Fruit fly (Drosophila melanogaster) whole organism, embryonic: ENCODE measurements around the gene put.
A peak's percentile ranks its signal among the peaks of the same experiment; 100 is the strongest.

Source experiments
- B-H1 ChIP-seq: fragments of 200-800 bp; sonication (Bioruptor generic); IDR thresholded peaks from 3 replicates; pipeline ENCODE4 v1.3.6; 2022; ENCODE audit warnings: missing biosample characterization, missing genetic modification characterization
- BtbVII ChIP-seq: fragments of 200-800 bp; sonication (Bioruptor generic); optimal IDR thresholded peaks from 3 replicates; lab custom pipeline; 2017; ENCODE audit warnings: missing biosample characterization, mild to moderate bottlenecking, missing genetic modification characterization
- CG12155 ChIP-seq: fragments of 200-800 bp; sonication (Bioruptor generic); optimal IDR thresholded peaks from 3 replicates; lab custom pipeline; 2016; ENCODE audit warnings: missing biosample characterization, missing genetic modification characterization
- CG12236 ChIP-seq: fragments of 200-800 bp; sonication (Bioruptor generic); optimal IDR thresholded peaks from 2 replicates; lab custom pipeline; 2016; ENCODE audit warnings: missing biosample characterization, missing genetic modification characterization
- CG1233 ChIP-seq: fragments of 200-800 bp; sonication (Bioruptor generic); optimal IDR thresholded peaks from 4 replicates; lab custom pipeline; 2018; ENCODE audit warnings: missing biosample characterization, mild to moderate bottlenecking, missing genetic modification characterization
- CG12391 ChIP-seq: fragments of 200-800 bp; sonication (Bioruptor generic); optimal IDR thresholded peaks from 3 replicates; lab custom pipeline; 2018; ENCODE audit warnings: missing biosample characterization, mild to moderate bottlenecking, missing genetic modification characterization, moderate library complexity
- CG13296 ChIP-seq: fragments of 200-800 bp; sonication (Bioruptor generic); optimal IDR thresholded peaks from 3 replicates; lab custom pipeline; 2018; ENCODE audit warnings: missing biosample characterization, mild to moderate bottlenecking, missing genetic modification characterization
- CG14050 ChIP-seq: fragments of 200-800 bp; sonication (Bioruptor generic); IDR thresholded peaks from 3 replicates; pipeline ENCODE4 v1.3.6; 2022; ENCODE audit warnings: missing biosample characterization, missing genetic modification characterization
- CG15011 ChIP-seq: fragments of 200-800 bp; sonication (Bioruptor generic); optimal IDR thresholded peaks from 3 replicates; lab custom pipeline; 2018; ENCODE audit warnings: missing biosample characterization, mild to moderate bottlenecking, missing genetic modification characterization
- CG1529 ChIP-seq: fragments of 200-800 bp; sonication (Bioruptor generic); optimal IDR thresholded peaks from 3 replicates; lab custom pipeline; 2018; ENCODE audit warnings: missing biosample characterization, missing genetic modification characterization
- CG16779 ChIP-seq: fragments of 200-800 bp; sonication (Bioruptor generic); IDR thresholded peaks from 2 replicates; pipeline ENCODE4 v1.3.6; 2022; ENCODE audit warnings: missing biosample characterization, missing genetic modification characterization
- CG16813 ChIP-seq: fragments of 200-800 bp; sonication (Bioruptor generic); IDR thresholded peaks from 3 replicates; pipeline ENCODE4 v1.3.6; 2022; ENCODE audit warnings: missing biosample characterization, missing genetic modification characterization; ENCODE audit not compliant: partially characterized antibody
- CG2712 ChIP-seq: fragments of 200-800 bp; optimal IDR thresholded peaks from 3 replicates; lab custom pipeline; 2019; ENCODE audit warnings: missing biosample characterization, mild to moderate bottlenecking, missing genetic modification characterization, moderate library complexity
- CG30403 ChIP-seq: fragments of 200-800 bp; sonication (Bioruptor generic); optimal IDR thresholded peaks from 3 replicates; lab custom pipeline; 2016; ENCODE audit warnings: missing biosample characterization, missing genetic modification characterization
- CG30431 ChIP-seq: fragments of 200-800 bp; sonication (Bioruptor generic); optimal IDR thresholded peaks from 2 replicates; lab custom pipeline; 2017; ENCODE audit warnings: missing biosample characterization, missing genetic modification characterization
- CG32767 ChIP-seq: fragments of 200-800 bp; sonication (Bioruptor generic); IDR thresholded peaks from 2 replicates; pipeline ENCODE4 v1.3.6; 2022; ENCODE audit warnings: missing biosample characterization, missing genetic modification characterization
- CG3281 ChIP-seq: fragments of 200-800 bp; sonication (Bioruptor generic); optimal IDR thresholded peaks from 3 replicates; lab custom pipeline; 2017; ENCODE audit warnings: missing biosample characterization, mild to moderate bottlenecking, missing genetic modification characterization
- CG33213 ChIP-seq: fragments of 200-800 bp; sonication (Bioruptor generic); optimal IDR thresholded peaks from 3 replicates; lab custom pipeline; 2016; ENCODE audit warnings: missing biosample characterization, missing genetic modification characterization
- CG3838 ChIP-seq: fragments of 200-800 bp; sonication (Bioruptor generic); optimal IDR thresholded peaks from 3 replicates; lab custom pipeline; 2016; ENCODE audit warnings: missing biosample characterization, missing genetic modification characterization
- CG7987 ChIP-seq: fragments of 200-800 bp; sonication (Bioruptor generic); optimal IDR thresholded peaks from 2 replicates; lab custom pipeline; 2018; ENCODE audit warnings: missing biosample characterization, mild to moderate bottlenecking, missing genetic modification characterization, moderate library complexity
- CG9727 ChIP-seq: fragments of 200-800 bp; sonication (Bioruptor generic); optimal IDR thresholded peaks from 3 replicates; lab custom pipeline; 2017; ENCODE audit warnings: missing biosample characterization, mild to moderate bottlenecking, missing genetic modification characterization
- D19A ChIP-seq: fragments of 200-800 bp; optimal IDR thresholded peaks from 3 replicates; lab custom pipeline; 2019; ENCODE audit warnings: missing biosample characterization, mild to moderate bottlenecking, missing genetic modification characterization, moderate library complexity
- HLHmδ ChIP-seq: fragments of 200-800 bp; sonication (Bioruptor generic); optimal IDR thresholded peaks from 2 replicates; lab custom pipeline; 2018; ENCODE audit warnings: missing biosample characterization, mild to moderate bottlenecking, missing genetic modification characterization, moderate library complexity
- Hey ChIP-seq: fragments of 200-800 bp; sonication (Bioruptor generic); optimal IDR thresholded peaks from 3 replicates; lab custom pipeline; 2018; ENCODE audit warnings: missing biosample characterization, mild to moderate bottlenecking, missing genetic modification characterization
- HmgZ ChIP-seq: fragments of 200-800 bp; sonication (Bioruptor generic); optimal IDR thresholded peaks from 2 replicates; lab custom pipeline; 2018; ENCODE audit warnings: missing biosample characterization, mild to moderate bottlenecking, missing genetic modification characterization
- Hr39 ChIP-seq: fragments of >200 bp; optimal IDR thresholded peaks from 2 replicates; lab custom pipeline; 2017
- Kr ChIP-seq: fragments of 200-800 bp; sonication (Bioruptor generic); optimal IDR thresholded peaks from 2 replicates; lab custom pipeline; 2017; ENCODE audit warnings: missing biosample characterization, mild to moderate bottlenecking, missing genetic modification characterization
- NC2α ChIP-seq: fragments of 200-800 bp; sonication (Bioruptor generic); optimal IDR thresholded peaks from 2 replicates; lab custom pipeline; 2016; ENCODE audit warnings: missing biosample characterization, missing genetic modification characterization
- Rx ChIP-seq: fragments of 200-800 bp; sonication (Bioruptor generic); IDR thresholded peaks from 2 replicates; pipeline ENCODE4 v1.3.6; 2022; ENCODE audit warnings: missing biosample characterization, missing genetic modification characterization
- Scr ChIP-seq: fragments of 200-800 bp; sonication (Bioruptor generic); IDR thresholded peaks from 2 replicates; pipeline ENCODE4 v1.3.6; 2022; ENCODE audit warnings: missing biosample characterization, missing genetic modification characterization; ENCODE audit not compliant: partially characterized antibody
- Tbp ChIP-seq: fragments of >200 bp; optimal IDR thresholded peaks from 2 replicates; lab custom pipeline; 2018; ENCODE audit warnings: missing biosample characterization, missing genetic modification characterization
- Usf ChIP-seq: fragments of 200-800 bp; sonication (Bioruptor generic); optimal IDR thresholded peaks from 2 replicates; lab custom pipeline; 2017; ENCODE audit warnings: missing genotype, missing biosample characterization, missing genetic modification characterization
- cwo ChIP-seq: fragments of 200-800 bp; sonication (Bioruptor generic); optimal IDR thresholded peaks from 3 replicates; lab custom pipeline; 2017; ENCODE audit warnings: missing biosample characterization, missing genetic modification characterization, mild to moderate bottlenecking, moderate library complexity, missing genetic modification reagents
- dpn ChIP-seq, 2 experiments: fragments of 200-800 bp; sonication (Bioruptor generic); optimal IDR thresholded peaks; 3 replicates each; lab custom pipeline; 2016; ENCODE audit warnings: missing biosample characterization in 2 of 2, missing genetic modification characterization in 2 of 2
- ftz-f1 ChIP-seq: fragments of 200-800 bp; sonication (Bioruptor generic); optimal IDR thresholded peaks from 2 replicates; lab custom pipeline; 2016; ENCODE audit warnings: missing biosample characterization, missing genetic modification characterization
- gem ChIP-seq: fragments of 200-800 bp; sonication (Bioruptor generic); optimal IDR thresholded peaks from 2 replicates; lab custom pipeline; 2019; ENCODE audit warnings: missing biosample characterization, mild to moderate bottlenecking, missing genetic modification characterization, moderate library complexity
- grau ChIP-seq: fragments of 200-800 bp; optimal IDR thresholded peaks from 3 replicates; lab custom pipeline; 2019; ENCODE audit warnings: missing biosample characterization, mild to moderate bottlenecking, missing genetic modification characterization, moderate library complexity
- hkb ChIP-seq, 2 experiments: fragments of 200-800 bp in 1 of 2; fragments of >200 bp in 1 of 2; sonication (Bioruptor generic) in 1 of 2; IDR thresholded peaks in 1 of 2; optimal IDR thresholded peaks in 1 of 2; 2 replicates each; pipeline versions ENCODE4 v1.3.6 to Lab custom; 2017 to 2022; ENCODE audit warnings: missing biosample characterization in 1 of 2, missing genetic modification characterization in 1 of 2
- ken ChIP-seq: fragments of 200-800 bp; sonication (Bioruptor generic); IDR thresholded peaks from 3 replicates; pipeline ENCODE4 v1.3.6; 2022; ENCODE audit warnings: missing biosample characterization, missing genetic modification characterization
- lilli ChIP-seq: fragments of 200-800 bp; sonication (Bioruptor generic); optimal IDR thresholded peaks from 3 replicates; lab custom pipeline; 2016; ENCODE audit warnings: missing biosample characterization, missing genetic modification characterization
- lola ChIP-seq, 3 experiments: fragments of >200 bp in 2 of 3; fragments of 200-800 bp in 1 of 3; sonication (Bioruptor generic) in 1 of 3; optimal IDR thresholded peaks; 2 replicates each; lab custom pipeline; 2017 to 2019; ENCODE audit warnings: missing biosample characterization in 3 of 3, missing genetic modification characterization in 3 of 3, mild to moderate bottlenecking in 1 of 3, moderate library complexity in 1 of 3
- mirr ChIP-seq: fragments of 200-800 bp; sonication (Bioruptor generic); optimal IDR thresholded peaks from 3 replicates; lab custom pipeline; 2018; ENCODE audit warnings: missing biosample characterization, mild to moderate bottlenecking, missing genetic modification characterization
- run ChIP-seq: fragments of 200-800 bp; sonication (Bioruptor generic); optimal IDR thresholded peaks from 3 replicates; lab custom pipeline; 2018; ENCODE audit warnings: missing biosample characterization, mild to moderate bottlenecking, missing genetic modification characterization
- sens ChIP-seq: fragments of 200-800 bp; sonication (Bioruptor generic); peaks from one replicate; lab custom pipeline; 2016; ENCODE audit warnings: missing biosample characterization, missing genetic modification characterization
- tna ChIP-seq: fragments of 200-800 bp; sonication (Bioruptor generic); IDR thresholded peaks from 2 replicates; pipeline ENCODE4 v1.3.6; 2022; ENCODE audit warnings: missing biosample characterization, missing genetic modification characterization; ENCODE audit not compliant: partially characterized antibody
- trh ChIP-seq: fragments of 200-800 bp; sonication (Bioruptor generic); optimal IDR thresholded peaks from 2 replicates; lab custom pipeline; 2016; ENCODE audit warnings: missing biosample characterization, missing genetic modification characterization
- tup ChIP-seq: fragments of 200-800 bp; sonication (Bioruptor generic); optimal IDR thresholded peaks from 2 replicates; lab custom pipeline; 2016; ENCODE audit warnings: missing biosample characterization, mild to moderate bottlenecking, missing genetic modification characterization, moderate library complexity
- unc-4 ChIP-seq: fragments of 200-800 bp; sonication (Bioruptor generic); IDR thresholded peaks from 2 replicates; pipeline ENCODE4 v1.3.6; 2022; ENCODE audit warnings: missing biosample characterization, missing genetic modification characterization; ENCODE audit not compliant: partially characterized antibody
- wek ChIP-seq: fragments of 200-800 bp; sonication (Bioruptor generic); optimal IDR thresholded peaks from 3 replicates; lab custom pipeline; 2018; ENCODE audit warnings: missing biosample characterization, mild to moderate bottlenecking, missing genetic modification characterization, moderate library complexity

The put gene

DNA sequence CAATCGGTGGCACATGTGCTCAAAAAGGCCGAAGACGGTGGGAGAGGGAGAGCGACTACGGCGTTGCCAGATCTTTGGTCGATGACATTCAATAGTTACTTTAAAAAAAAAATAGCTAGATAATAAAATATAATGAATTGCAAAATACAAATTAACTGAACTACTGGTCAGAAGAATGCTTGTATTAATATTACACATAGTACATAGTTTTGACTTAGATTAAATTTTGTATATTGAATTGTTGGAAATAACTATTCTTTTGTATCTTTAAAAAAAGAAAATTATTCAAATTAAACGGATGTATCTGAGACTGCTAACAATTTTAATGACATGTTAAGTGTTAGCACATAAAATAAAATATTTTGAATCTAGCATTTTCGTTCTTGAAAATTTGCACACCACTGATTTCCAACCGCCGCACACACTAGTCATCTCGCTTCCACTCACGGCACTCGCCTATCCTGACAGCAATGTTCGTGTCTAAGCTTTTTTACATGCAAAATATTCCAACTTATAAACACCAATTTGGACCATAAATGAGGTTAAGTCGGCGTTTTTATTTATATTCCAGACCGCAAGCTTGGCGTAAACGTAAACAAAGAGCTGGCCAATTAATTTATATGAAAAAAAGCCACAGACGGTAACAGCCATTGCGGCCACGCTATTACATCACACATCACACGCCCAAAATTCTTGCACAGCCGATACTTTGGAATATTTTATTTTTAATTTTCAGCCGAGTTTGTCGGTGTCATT is 50.4 kb downstream of the put start (continued):
- TF ChIP-seq lola (GFP tag; optimal IDR thresholded peaks at IDR 0.05; lab: Kevin White, UChicago) (peak in 1 of 3 experiments; percentile 81), CG15011 (peak; percentile 68), Tbp (GFP tag; lab: Kevin White, UChicago) (no peak), trh (peak; percentile 44), CG30431 (peak; percentile 36), D19A (tag; lab: Kevin White, UChicago) (peak; percentile 72), CG2712 (peak; percentile 73), CG16779 (GFP tag; lab: Robert Waterston, UW) (no peak), CG12236 (GFP tag; lab: Kevin White, UChicago) (no peak), CG7987 (no peak), CG33213 (peak; percentile 2), ftz-f1 (GFP tag; lab: Kevin White, UChicago) (no peak), Hr39 (no peak), NC2α (no peak), dpn (GFP tag; optimal IDR thresholded peaks at IDR 0.05; lab: Kevin White, UChicago) (peak; percentile 58 to 70), Usf (GFP tag; lab: Kevin White, UChicago) (peak; percentile 30), CG1529 (GFP tag; lab: Kevin White, UChicago) (peak; percentile 44), CG12391 (peak; percentile 87), CG16813 (GFP tag; lab: Robert Waterston, UW) (no peak), gem (tag; lab: Kevin White, UChicago) (peak; percentile 90), sens (GFP tag; lab: Kevin White, UChicago) (peak; percentile 82), B-H1 (GFP tag; lab: Robert Waterston, UW) (peak; percentile 49; the same call in 2 of the 3 replicates), Kr (no peak), unc-4 (GFP tag; lab: Robert Waterston, UW) (no peak), BtbVII (GFP tag; lab: Kevin White, UChicago) (peak; percentile 31), HLHmδ (GFP tag; lab: Kevin White, UChicago) (no peak), CG14050 (GFP tag; lab: Robert Waterston, UW) (peak; percentile 23; the same call in 1 of the 3 replicates), CG30403 (GFP tag; lab: Kevin White, UChicago) (peak; percentile 91), CG32767 (peak; percentile 48; the same call in 1 of the 2 replicates), lilli (GFP tag; lab: Kevin White, UChicago) (peak; percentile 74), CG3281 (GFP tag; lab: Kevin White, UChicago) (peak; percentile 77), HmgZ (peak; percentile 32), CG9727 (peak; percentile 86), Rx (GFP tag; lab: Robert Waterston, UW) (no peak; the same call in 1 of the 2 replicates), Hey (tag; lab: Kevin White, UChicago) (no peak), grau (tag; lab: Kevin White, UChicago) (peak; percentile 81), Scr (no peak), run (tag; lab: Kevin White, UChicago) (no peak), tna (no peak), tup (no peak), ken (peak; percentile 65; the same call in 2 of the 3 replicates), CG3838 (GFP tag; lab: Kevin White, UChicago) (peak; percentile 23), hkb (optimal IDR thresholded peaks at IDR 0.05; lab: Kevin White, UChicago) (no peak), hkb (GFP tag; IDR thresholded peaks at IDR 0.05; lab: Robert Waterston, UW) (no peak), mirr (GFP tag; lab: Kevin White, UChicago) (no peak), CG12155 (GFP tag; lab: Kevin White, UChicago) (peak; percentile 79), CG1233 (GFP tag; lab: Kevin White, UChicago) (peak; percentile 80), cwo (GFP tag; lab: Kevin White, UChicago) (peak; percentile 71), CG13296 (GFP tag; lab: Kevin White, UChicago) (peak; percentile 65), wek (no peak)
